Fruit fly (Drosophila melanogaster): ENCODE data around the gene Septin4.

The Septin4 gene

DNA sequence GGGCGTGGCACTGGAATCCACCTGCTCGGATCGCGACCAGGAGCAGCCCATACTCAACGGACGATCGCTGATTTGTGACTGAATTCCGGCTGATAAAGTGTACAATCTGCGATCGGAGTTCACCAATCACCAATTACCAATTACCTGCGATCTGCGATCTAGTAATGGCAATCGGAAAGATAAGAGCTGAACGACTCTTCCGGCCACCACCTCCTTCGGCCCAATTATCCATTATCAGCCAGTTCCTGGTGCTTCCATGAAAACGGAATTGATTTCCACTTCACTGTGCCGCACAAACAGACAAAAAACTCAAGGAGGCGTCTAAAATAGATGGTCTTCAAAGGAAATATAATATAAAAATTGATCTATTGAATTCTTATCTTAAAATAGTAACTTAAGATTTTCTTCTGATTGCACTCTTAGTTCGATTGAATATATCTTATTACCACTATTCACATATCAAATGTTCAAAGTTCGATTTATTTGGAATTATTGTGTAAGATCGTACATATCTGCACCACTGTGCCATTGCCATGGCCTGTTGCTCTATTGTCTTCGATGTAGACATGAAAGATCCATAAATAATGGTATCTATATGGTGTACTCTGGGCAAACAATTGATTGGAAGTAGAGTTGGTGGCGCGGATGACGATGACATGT lies 30.4 kb downstream of the Septin4 start, which contains the start of gene CG15865:
Gene CG15865 (minus strand): TSS at position 51 of the 660 bp plus-strand sequence.
- TF ChIP-seq CG15710 (tag; optimal IDR thresholded peaks at IDR 0.05) (peak; percentile 17), rn (GFP tag; IDR thresholded peaks at IDR 0.05) (no peak), Pif1B (GFP tag; optimal IDR thresholded peaks at IDR 0.05) (no peak), D1 (tag; optimal IDR thresholded peaks at IDR 0.05) (no peak), CG9948 (tag; optimal IDR thresholded peaks at IDR 0.05) (no peak), CG32121 (GFP tag; IDR thresholded peaks at IDR 0.05) (no peak), CG10348 (GFP tag; IDR thresholded peaks at IDR 0.05) (no peak), Snoo (tag; optimal IDR thresholded peaks at IDR 0.05) (no peak), CG34367 (tag; optimal IDR thresholded peaks at IDR 0.05) (no peak), EcR (GFP tag; optimal IDR thresholded peaks at IDR 0.05) (no peak), CG8159 (tag; optimal IDR thresholded peaks at IDR 0.05) (peak; percentile 7)

DNA sequence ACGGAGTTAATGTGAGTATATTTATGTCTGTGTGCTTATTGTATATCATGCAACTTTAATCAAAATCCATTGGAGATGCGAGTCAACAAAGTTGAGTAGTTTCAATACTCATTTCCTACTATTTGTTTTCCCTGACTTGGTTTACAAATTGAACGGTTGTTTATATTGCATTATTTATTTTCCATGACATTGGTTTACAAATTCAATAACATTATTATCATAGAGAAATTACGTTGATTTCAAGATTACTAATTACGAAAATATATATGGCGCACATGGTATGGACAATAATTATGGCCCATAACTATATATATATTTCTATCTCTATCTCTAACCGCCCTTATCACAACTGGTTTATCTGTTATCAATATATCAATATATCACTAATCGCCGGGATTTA lies 34.3 kb downstream of the Septin4 start:
- TF ChIP-seq CG32121 (GFP tag; IDR thresholded peaks at IDR 0.05) = no peak
- TF ChIP-seq CG13204 (GFP tag; optimal IDR thresholded peaks at IDR 0.05) = no peak
- TF ChIP-seq CG4496 (GFP tag; IDR thresholded peaks at IDR 0.05) = no peak
- TF ChIP-seq D1 (tag; optimal IDR thresholded peaks at IDR 0.05) = no peak
- no peak for TF ChIP-seq Pif1B (GFP tag; optimal IDR thresholded peaks at IDR 0.05)
- TF ChIP-seq rn (GFP tag; IDR thresholded peaks at IDR 0.05) = no peak
- no peak for TF ChIP-seq EcR (GFP tag; optimal IDR thresholded peaks at IDR 0.05)
- TF ChIP-seq CG14655 (GFP tag; optimal IDR thresholded peaks at IDR 0.05) = no peak
- TF ChIP-seq CG17806 (tag; optimal IDR thresholded peaks at IDR 0.05) = no peak
- TF ChIP-seq CG10348 (GFP tag; IDR thresholded peaks at IDR 0.05) = no peak
- no peak for TF ChIP-seq CG9948 (tag; optimal IDR thresholded peaks at IDR 0.05)
- TF ChIP-seq Pif1A (GFP tag; optimal IDR thresholded peaks at IDR 0.05) = no peak
- TF ChIP-seq CG12605 (GFP tag; IDR thresholded peaks at IDR 0.05) = no peak
- TF ChIP-seq fd96Ca (GFP tag; IDR thresholded peaks at IDR 0.05) = no peak
- no peak for TF ChIP-seq CG15710 (tag; optimal IDR thresholded peaks at IDR 0.05)

DNA sequence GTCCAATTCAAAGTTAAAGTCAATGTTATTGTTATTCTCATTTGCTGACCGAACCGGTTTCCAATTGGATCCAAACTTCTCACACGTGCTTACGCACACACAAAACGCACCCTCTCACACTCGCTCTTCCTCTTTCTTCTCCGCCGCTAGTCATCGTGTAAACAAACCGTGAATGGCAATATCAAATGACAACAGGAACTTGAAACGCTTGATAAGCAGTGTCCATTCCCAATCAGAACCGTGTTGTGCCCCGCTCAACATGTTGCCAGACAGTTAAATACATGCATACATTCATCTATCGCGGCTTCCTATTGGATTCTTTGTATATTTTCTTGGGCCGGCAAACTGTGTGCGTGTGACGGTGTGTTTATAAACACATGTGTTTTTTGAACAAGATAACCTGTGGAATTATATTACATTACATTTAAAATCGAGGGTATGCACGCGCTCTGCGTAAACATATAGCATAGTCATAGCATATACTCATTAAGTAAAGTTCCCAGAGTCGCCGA lies 39.2 kb downstream of the Septin4 start:
- TF ChIP-seq CG32121 (GFP tag; IDR thresholded peaks at IDR 0.05) (no peak), Snoo (tag; optimal IDR thresholded peaks at IDR 0.05) (peak; percentile 27), EcR (GFP tag; optimal IDR thresholded peaks at IDR 0.05) (peak; percentile 34), CG13204 (GFP tag; optimal IDR thresholded peaks at IDR 0.05) (peak; percentile 90), CG10348 (GFP tag; IDR thresholded peaks at IDR 0.05) (no peak), Ets98B (GFP tag; IDR thresholded peaks at IDR 0.05) (0 out of 2 replicates have a peak, but pooled peaks have one; percentile 16)

DNA sequence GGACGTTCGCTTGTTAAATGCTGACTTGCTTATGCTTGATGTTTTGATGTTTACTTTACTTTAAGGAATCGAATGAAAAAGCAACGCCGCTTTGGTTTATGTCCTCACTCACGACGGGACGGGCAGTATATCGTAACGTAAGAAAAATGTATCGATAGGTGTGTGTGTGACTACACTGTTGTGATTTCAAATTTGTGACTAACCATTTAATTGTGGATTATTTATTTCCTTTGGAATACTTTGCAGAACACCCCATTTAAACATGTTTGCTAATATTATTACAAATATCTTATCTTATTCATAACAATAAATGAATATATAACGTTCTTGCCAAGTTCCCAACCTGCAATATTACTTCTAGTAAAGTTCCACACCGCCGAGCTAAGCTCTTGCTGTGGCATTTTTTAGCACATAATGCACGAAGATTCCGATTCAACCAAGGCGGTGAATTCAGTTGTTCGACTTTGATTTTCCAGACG lies 40.0 kb downstream of the Septin4 start, which contains the start of the genes Nemp and r:
Gene Nemp (minus strand): TSS at position 85 of the 479 bp plus-strand sequence.
Gene r (plus strand): TSS at position 429 of the 479 bp plus-strand sequence.
- TF ChIP-seq Ets98B (GFP tag; IDR thresholded peaks at IDR 0.05) (no peak), CG15710 (tag; optimal IDR thresholded peaks at IDR 0.05) (no peak)

DNA sequence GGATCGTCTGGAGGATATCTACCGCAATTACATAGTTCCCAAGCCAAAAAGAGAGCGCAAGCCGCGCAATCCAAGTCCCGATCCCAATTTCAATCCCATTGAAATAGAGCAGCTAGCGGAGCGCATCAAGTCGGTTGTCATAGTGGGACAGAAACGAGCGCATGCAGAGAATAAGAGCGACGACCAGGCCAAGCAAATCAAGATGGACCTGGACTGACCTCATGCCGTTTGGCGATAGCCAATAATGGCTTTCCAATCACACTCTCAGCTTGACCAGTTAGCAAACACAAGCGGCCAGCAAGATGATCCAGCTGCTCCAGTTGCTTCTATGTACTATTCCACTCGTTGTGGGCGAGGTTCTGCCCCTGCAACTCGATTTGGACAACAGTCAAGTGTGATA lies 43.3 kb downstream of the Septin4 start:
- TF ChIP-seq CG13204 (GFP tag; optimal IDR thresholded peaks at IDR 0.05) (no peak), Pif1B (GFP tag; optimal IDR thresholded peaks at IDR 0.05) (no peak), CG15710 (tag; optimal IDR thresholded peaks at IDR 0.05) (no peak), EcR (GFP tag; optimal IDR thresholded peaks at IDR 0.05) (no peak), CG17806 (tag; optimal IDR thresholded peaks at IDR 0.05) (no peak)

DNA sequence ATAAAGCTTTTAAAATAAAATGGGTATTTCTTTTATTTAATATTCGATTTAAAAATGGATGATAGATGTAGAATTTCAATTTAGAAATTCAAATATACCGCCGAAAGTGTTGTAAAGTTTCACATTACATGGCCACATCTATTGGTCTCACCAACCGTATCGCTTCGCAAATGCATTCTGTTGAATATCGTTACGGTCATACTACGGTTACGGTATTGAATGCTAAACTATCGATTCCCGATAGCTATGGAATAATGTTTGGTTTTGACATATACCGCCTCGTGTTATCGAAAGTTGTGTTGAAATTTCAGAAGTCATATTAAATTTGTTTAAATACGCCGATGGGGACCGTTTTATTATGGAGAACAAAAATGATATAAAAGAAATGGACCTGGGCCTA lies 43.9 kb downstream of the Septin4 start, which contains the start of the genes CG32573 and CG42512:
Gene CG32573 (plus strand): TSS at position 279 of the 400 bp plus-strand sequence.
Gene CG42512 (plus strand): TSS at position 279 of the 400 bp plus-strand sequence.
- no peak for TF ChIP-seq CG13204 (GFP tag; optimal IDR thresholded peaks at IDR 0.05)
- no peak for TF ChIP-seq CG17806 (tag; optimal IDR thresholded peaks at IDR 0.05)
- TF ChIP-seq CG4496 (GFP tag; IDR thresholded peaks at IDR 0.05) = no peak
- no peak for TF ChIP-seq Pif1A (GFP tag; optimal IDR thresholded peaks at IDR 0.05)
- no peak for TF ChIP-seq CG14655 (GFP tag; optimal IDR thresholded peaks at IDR 0.05)
- TF ChIP-seq CG8159 (tag; optimal IDR thresholded peaks at IDR 0.05) = no peak
- no peak for TF ChIP-seq D1 (tag; optimal IDR thresholded peaks at IDR 0.05)
- TF ChIP-seq rn (GFP tag; IDR thresholded peaks at IDR 0.05) = no peak

DNA sequence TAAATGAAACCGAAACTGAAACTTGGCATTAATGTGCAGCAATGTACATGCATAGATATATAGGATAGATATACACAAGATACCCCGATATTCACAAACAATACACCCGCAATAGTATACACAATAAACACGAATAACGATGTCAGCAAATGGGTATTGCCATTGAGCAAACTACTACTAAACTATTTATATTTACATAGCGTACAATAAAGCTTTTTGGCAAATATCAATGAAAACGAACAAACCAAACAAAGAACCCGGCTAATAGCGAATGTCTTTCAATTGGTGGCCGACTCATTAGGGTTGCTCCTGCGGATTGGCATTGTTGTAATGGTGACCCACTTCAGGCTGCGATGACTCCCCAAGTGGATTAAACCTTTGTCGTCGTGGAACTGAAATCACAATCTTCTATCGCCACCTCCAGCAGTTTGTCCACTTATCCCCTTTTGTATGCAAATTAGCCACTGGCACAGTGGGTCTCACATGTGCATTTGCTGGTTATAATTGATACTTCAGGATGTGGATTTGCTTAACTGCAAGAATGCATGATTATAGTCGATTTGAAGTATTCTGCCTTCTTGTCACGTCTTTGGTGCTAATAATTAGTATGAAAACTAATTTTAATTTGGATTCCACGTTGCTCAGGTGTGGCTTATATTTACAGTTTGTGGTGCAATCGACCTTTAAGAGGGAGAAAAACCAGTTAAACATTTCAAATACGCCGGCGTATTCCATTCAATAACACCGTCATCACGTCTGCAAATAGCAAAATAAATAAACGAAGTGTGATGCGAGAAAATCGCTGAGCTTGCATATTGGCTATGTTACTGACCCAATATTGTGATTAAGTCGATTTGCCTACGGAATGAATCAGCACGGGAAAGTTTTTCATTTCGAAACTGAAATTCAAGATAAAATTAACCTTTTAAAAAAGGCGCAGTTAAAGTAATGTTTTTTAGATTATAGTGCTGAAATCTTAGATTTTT lies 44.6 kb downstream of the Septin4 start:
- TF ChIP-seq Pif1A (GFP tag; optimal IDR thresholded peaks at IDR 0.05) = peak; percentile 74
- TF ChIP-seq CG17806 (tag; optimal IDR thresholded peaks at IDR 0.05) = no peak
- TF ChIP-seq CG4496 (GFP tag; IDR thresholded peaks at IDR 0.05) = peak; percentile 61; the same call in 2 of the 3 replicates
- TF ChIP-seq gl (tag; optimal IDR thresholded peaks at IDR 0.05) = no peak
- 0 out of 2 replicates have a peak, but pooled peaks have one; percentile 7 for TF ChIP-seq CG32121 (GFP tag; IDR thresholded peaks at IDR 0.05)
- TF ChIP-seq Pif1B (GFP tag; optimal IDR thresholded peaks at IDR 0.05) = peak; percentile 60
- TF ChIP-seq CG8159 (tag; optimal IDR thresholded peaks at IDR 0.05) = no peak
- TF ChIP-seq Snoo (tag; optimal IDR thresholded peaks at IDR 0.05) = peak; percentile 58
- peak; percentile 82 for TF ChIP-seq fd96Ca (GFP tag; IDR thresholded peaks at IDR 0.05)
- TF ChIP-seq CG12605 (GFP tag; IDR thresholded peaks at IDR 0.05) = no peak
- TF ChIP-seq Ets98B (GFP tag; IDR thresholded peaks at IDR 0.05) = peak; percentile 81
- TF ChIP-seq rn (GFP tag; IDR thresholded peaks at IDR 0.05) = no peak
- TF ChIP-seq CG8301 (tag; optimal IDR thresholded peaks at IDR 0.05) = no peak

Data from whole organism, pupa.